Worm (Caenorhabditis elegans) whole organism, young adult: ENCODE data around the gene gldi-8.

ENCODE experiments used
- C06A6.2 ChIP-seq: fragments of 200-800 bp; sonication (Bioruptor generic); conservative IDR thresholded peaks from 2 replicates; pipeline ENCODE4 v1.3.6; 2022; ENCODE audit warnings: missing genetic modification characterization, missing compliant biosample characterization
- F22D6.2 ChIP-seq: sonication (generic microtip); optimal IDR thresholded peaks from 2 replicates; lab custom pipeline; 2016; ENCODE audit warnings: mild to moderate bottlenecking, missing genetic modification characterization, missing compliant biosample characterization
- F33H1.4 ChIP-seq: fragments of 200-800 bp; sonication (Bioruptor generic); IDR thresholded peaks from 2 replicates; pipeline ENCODE4 v1.3.6; 2022; ENCODE audit warnings: missing genetic modification reagents, missing genetic modification characterization, missing compliant biosample characterization
- F37B4.10 ChIP-seq: fragments of 200-800 bp; sonication (Bioruptor generic); IDR thresholded peaks from 2 replicates; pipeline ENCODE4 v1.3.6; 2022; ENCODE audit warnings: missing genetic modification characterization, missing compliant biosample characterization
- K11D2.4 ChIP-seq: fragments of 200-800 bp; sonication (Bioruptor generic); IDR thresholded peaks from 2 replicates; pipeline ENCODE4 v1.3.6; 2022; ENCODE audit warnings: missing genetic modification reagents, missing genetic modification characterization, missing compliant biosample characterization
- Y56A3A.18 ChIP-seq: fragments of 200-800 bp; sonication (Bioruptor generic); IDR thresholded peaks from 2 replicates; pipeline ENCODE4 v1.3.6; 2022; ENCODE audit warnings: missing genetic modification reagents, missing genetic modification characterization, missing compliant biosample characterization
- akir-1 ChIP-seq: fragments of 200-800 bp; sonication (Bioruptor generic); optimal IDR thresholded peaks from 2 replicates; lab custom pipeline; 2018; ENCODE audit warnings: mild to moderate bottlenecking, missing genetic modification characterization, moderate library complexity, missing compliant biosample characterization
- ama-1 ChIP-seq, 3 experiments: fragments of 150-350 bp in 1 of 3; sonication (generic microtip) in 2 of 3; optimal IDR thresholded peaks; 2 replicates each; lab custom pipeline; 2014 to 2018; ENCODE audit warnings: missing biosample characterization in 2 of 3, missing genetic modification characterization in 2 of 3, missing genetic modification reagents in 2 of 3
- attf-5 ChIP-seq: fragments of 200-800 bp; sonication (Bioruptor generic); optimal IDR thresholded peaks from 2 replicates; lab custom pipeline; 2018; ENCODE audit warnings: mild to moderate bottlenecking, missing genetic modification characterization, missing compliant biosample characterization
- ceh-27 ChIP-seq: fragments of 200-800 bp; sonication (Bioruptor generic); optimal IDR thresholded peaks from 2 replicates; lab custom pipeline; 2018; ENCODE audit warnings: mild to moderate bottlenecking, missing genetic modification characterization, moderate library complexity, missing compliant biosample characterization
- ceh-40 ChIP-seq: fragments of 200-800 bp; sonication (Bioruptor generic); IDR thresholded peaks from 2 replicates; pipeline ENCODE4 v1.3.6; 2022; ENCODE audit warnings: missing genetic modification characterization, missing compliant biosample characterization
- ceh-58 ChIP-seq: fragments of 200-800 bp; sonication (Bioruptor generic); IDR thresholded peaks from 2 replicates; pipeline ENCODE4 v1.3.6; 2022; ENCODE audit warnings: missing genetic modification characterization, missing compliant biosample characterization
- ceh-91 ChIP-seq: fragments of 200-800 bp; sonication (Bioruptor generic); IDR thresholded peaks from 2 replicates; pipeline ENCODE4 v1.3.6; 2022; ENCODE audit warnings: missing genetic modification reagents, missing genetic modification characterization, missing compliant biosample characterization
- chd-7 ChIP-seq: sonication (generic microtip); optimal IDR thresholded peaks from 2 replicates; lab custom pipeline; 2016; ENCODE audit warnings: mild to moderate bottlenecking, missing genetic modification characterization, moderate library complexity, missing compliant biosample characterization
- die-1 ChIP-seq: sonication (generic microtip); optimal IDR thresholded peaks from 2 replicates; lab custom pipeline; 2016; ENCODE audit warnings: missing genotype, mild to moderate bottlenecking, missing genetic modification characterization, missing compliant biosample characterization
- egl-18 ChIP-seq: fragments of 200-800 bp; sonication (Bioruptor generic); IDR thresholded peaks from 2 replicates; pipeline ENCODE4 v1.3.6; 2022; ENCODE audit warnings: missing genetic modification reagents, missing genetic modification characterization, missing compliant biosample characterization
- egl-44 ChIP-seq: fragments of 200-800 bp; sonication (Bioruptor generic); IDR thresholded peaks from 2 replicates; pipeline ENCODE4 v1.3.6; 2022; ENCODE audit warnings: missing genetic modification reagents, missing genetic modification characterization, missing compliant biosample characterization
- ekl-4 ChIP-seq: fragments of 200-800 bp; sonication (Bioruptor generic); IDR thresholded peaks from 2 replicates; pipeline ENCODE4 v1.3.6; 2022; ENCODE audit warnings: missing genetic modification reagents, missing genetic modification characterization, missing compliant biosample characterization
- fkh-3 ChIP-seq: sonication (generic microtip); optimal IDR thresholded peaks from 2 replicates; lab custom pipeline; 2016; ENCODE audit warnings: mild to moderate bottlenecking, missing genetic modification characterization, missing compliant biosample characterization
- him-1 ChIP-seq: sonication (generic microtip); optimal IDR thresholded peaks from 2 replicates; lab custom pipeline; 2016; ENCODE audit warnings: missing genotype, missing genetic modification reagents, missing genetic modification characterization, missing compliant biosample characterization
- hmg-1.2 ChIP-seq: fragments of 200-800 bp; sonication (Bioruptor generic); IDR thresholded peaks from 2 replicates; pipeline ENCODE4 v1.3.6; 2022; ENCODE audit warnings: missing genetic modification reagents, missing genetic modification characterization, missing compliant biosample characterization
- hsf-1 ChIP-seq: fragments of 200-800 bp; sonication (Bioruptor generic); IDR thresholded peaks from 2 replicates; pipeline ENCODE4 v1.3.6; 2022; ENCODE audit warnings: missing genetic modification reagents, missing genetic modification characterization, missing compliant biosample characterization
- lag-1 ChIP-seq: fragments of 200-800 bp; sonication (Bioruptor generic); IDR thresholded peaks from 2 replicates; pipeline ENCODE4 v1.3.6; 2022; ENCODE audit warnings: missing genetic modification reagents, missing genetic modification characterization, missing compliant biosample characterization
- let-607 ChIP-seq, 2 experiments: fragments of 200-800 bp in 1 of 2; sonication (Bioruptor generic) in 1 of 2; sonication (generic microtip) in 1 of 2; optimal IDR thresholded peaks; 2 replicates each; lab custom pipeline; 2016 to 2018; ENCODE audit warnings: mild to moderate bottlenecking in 2 of 2, missing compliant biosample characterization in 2 of 2, missing genetic modification characterization in 2 of 2, moderate library complexity in 2 of 2, missing genotype in 1 of 2
- lin-35 ChIP-seq, 3 experiments: fragments of 150-350 bp in 2 of 3; sonication (generic microtip) in 1 of 3; optimal IDR thresholded peaks; 2 replicates each; lab custom pipeline; 2014 to 2018; ENCODE audit warnings: missing biosample characterization in 3 of 3, missing genetic modification characterization in 3 of 3, missing genetic modification reagents in 3 of 3
- lin-40 ChIP-seq: sonication (generic microtip); optimal IDR thresholded peaks from 2 replicates; lab custom pipeline; 2016; ENCODE audit warnings: missing genetic modification characterization, mild to moderate bottlenecking, missing compliant biosample characterization, missing genotype, missing genetic modification reagents
- lin-54 ChIP-seq: fragments of 200-800 bp; sonication (Bioruptor generic); optimal IDR thresholded peaks from 2 replicates; lab custom pipeline; 2018; ENCODE audit warnings: mild to moderate bottlenecking, missing genetic modification characterization, missing compliant biosample characterization
- lsl-1 ChIP-seq: fragments of 200-800 bp; sonication (Bioruptor generic); optimal IDR thresholded peaks from 2 replicates; lab custom pipeline; 2018; ENCODE audit warnings: mild to moderate bottlenecking, missing genetic modification characterization, moderate library complexity, missing compliant biosample characterization
- madf-10 ChIP-seq: sonication (generic microtip); optimal IDR thresholded peaks from 2 replicates; lab custom pipeline; 2016; ENCODE audit warnings: mild to moderate bottlenecking, missing genetic modification characterization, missing compliant biosample characterization
- madf-6 ChIP-seq: fragments of 200-800 bp; sonication (Bioruptor generic); IDR thresholded peaks from 2 replicates; pipeline ENCODE4 v1.3.6; 2022; ENCODE audit warnings: missing genetic modification reagents, missing genetic modification characterization, missing compliant biosample characterization
- mcd-1 ChIP-seq: fragments of 200-800 bp; sonication (Bioruptor generic); IDR thresholded peaks from 2 replicates; pipeline ENCODE4 v1.3.6; 2022; ENCODE audit warnings: missing genetic modification reagents, missing genetic modification characterization, missing compliant biosample characterization
- nfya-2 ChIP-seq: fragments of 200-800 bp; sonication (Bioruptor generic); IDR thresholded peaks from 2 replicates; pipeline ENCODE4 v1.3.6; 2022; ENCODE audit warnings: missing genetic modification reagents, missing genetic modification characterization, missing compliant biosample characterization
- nhr-120 ChIP-seq: fragments of 200-800 bp; sonication (Bioruptor generic); IDR thresholded peaks from 2 replicates; pipeline ENCODE4 v1.3.6; 2022; ENCODE audit warnings: missing genetic modification characterization, missing compliant biosample characterization
- nhr-179 ChIP-seq: sonication (generic microtip); optimal IDR thresholded peaks from 2 replicates; lab custom pipeline; 2016; ENCODE audit warnings: mild to moderate bottlenecking, missing genetic modification characterization, missing compliant biosample characterization
- nhr-80 ChIP-seq: sonication (generic microtip); optimal IDR thresholded peaks from 2 replicates; lab custom pipeline; 2016; ENCODE audit warnings: missing genetic modification characterization, missing compliant biosample characterization
- pbrm-1 ChIP-seq: fragments of 200-800 bp; sonication (Bioruptor generic); IDR thresholded peaks from 2 replicates; pipeline ENCODE4 v1.3.6; 2022; ENCODE audit warnings: missing genetic modification reagents, missing genetic modification characterization, missing compliant biosample characterization
- pha-4 ChIP-seq: fragments of 150-350 bp; sonication (generic microtip); optimal IDR thresholded peaks from 2 replicates; lab custom pipeline; 2014; ENCODE audit warnings: missing biosample characterization, missing genetic modification reagents, missing genetic modification characterization
- rcor-1 ChIP-seq: fragments of 200-800 bp; sonication (Bioruptor generic); IDR thresholded peaks from 2 replicates; pipeline ENCODE4 v1.3.6; 2022; ENCODE audit warnings: missing genetic modification reagents, missing genetic modification characterization, missing compliant biosample characterization
- sea-2 ChIP-seq: fragments of 200-800 bp; sonication (Bioruptor generic); IDR thresholded peaks from 2 replicates; pipeline ENCODE4 v1.3.6; 2022; ENCODE audit warnings: missing genetic modification characterization, missing compliant biosample characterization
- snpc-4 ChIP-seq, 5 experiments: fragments of 150-350 bp in 1 of 5; sonication (generic microtip) in 4 of 5; optimal IDR thresholded peaks; 2 replicates each; lab custom pipeline; 2014 to 2018; ENCODE audit warnings: missing genetic modification characterization in 5 of 5, missing biosample characterization in 3 of 5, antibody characterized with exemption in 2 of 5, mild to moderate bottlenecking in 2 of 5, missing compliant biosample characterization in 2 of 5, missing genotype in 2 of 5, moderate library complexity in 2 of 5, missing genetic modification reagents in 1 of 5
- somi-1 ChIP-seq: fragments of 200-800 bp; sonication (Bioruptor generic); optimal IDR thresholded peaks from 2 replicates; lab custom pipeline; 2018; ENCODE audit warnings: mild to moderate bottlenecking, missing genetic modification characterization, missing compliant biosample characterization
- tbp1 ChIP-seq: fragments of 200-800 bp; sonication (Bioruptor generic); optimal IDR thresholded peaks from 2 replicates; lab custom pipeline; 2018; ENCODE audit warnings: mild to moderate bottlenecking, missing genetic modification characterization, missing compliant biosample characterization
- zim-3 ChIP-seq: sonication (generic microtip); optimal IDR thresholded peaks from 2 replicates; lab custom pipeline; 2017; ENCODE audit warnings: mild to moderate bottlenecking, missing genetic modification characterization, moderate library complexity, missing compliant biosample characterization
- ztf-18 ChIP-seq: sonication (generic microtip); optimal IDR thresholded peaks from 2 replicates; lab custom pipeline; 2016; ENCODE audit warnings: missing genotype, mild to moderate bottlenecking, missing genetic modification characterization, missing compliant biosample characterization
- ztf-22 ChIP-seq: fragments of 200-800 bp; sonication (Bioruptor generic); optimal IDR thresholded peaks from 2 replicates; lab custom pipeline; 2018; ENCODE audit warnings: mild to moderate bottlenecking, missing genetic modification characterization, moderate library complexity, missing compliant biosample characterization

The gldi-8 gene

ce11 chrIII:12591923-12592322 lies 7.6 kb downstream of the gldi-8 start:
- TF ChIP-seq him-1 (no peak), ceh-91 (GFP tag; lab: Robert Waterston, UW) (no peak), lag-1 (GFP tag; lab: Robert Waterston, UW) (no peak), nhr-179 (no peak), F37B4.10 (no peak), egl-18 (GFP tag; lab: Robert Waterston, UW) (no peak), Y56A3A.18 (no peak), ama-1 (optimal IDR thresholded peaks at IDR 0.05; lab: Kevin White, UChicago) (no peak), ama-1 (GFP tag; optimal IDR thresholded peaks at IDR 0.05; lab: Kevin White, UChicago) (no peak), K11D2.4 (GFP tag; lab: Robert Waterston, UW) (no peak), lsl-1 (GFP tag; lab: Kevin White, UChicago) (no peak)

ce11 chrIII:12585842-12586241 lies 13.7 kb downstream of the gldi-8 start:
- TF ChIP-seq nhr-120 = no peak
- no peak for TF ChIP-seq chd-7 (tag; lab: Kevin White, UChicago)
- TF ChIP-seq die-1 (tag; lab: Kevin White, UChicago) = no peak
- TF ChIP-seq madf-6 (GFP tag; lab: Robert Waterston, UW) = no peak
- TF ChIP-seq ztf-18 = no peak
- no peak for TF ChIP-seq lin-35 (GFP tag; optimal IDR thresholded peaks at IDR 0.05; lab: Kevin White, UChicago)
- no peak for TF ChIP-seq hsf-1 (GFP tag; lab: Robert Waterston, UW)
- no peak for TF ChIP-seq egl-18 (GFP tag; lab: Robert Waterston, UW)
- TF ChIP-seq zim-3 (tag; lab: Kevin White, UChicago) = no peak

- TF ChIP-seq sea-2 (no peak), mcd-1 (GFP tag; lab: Robert Waterston, UW) (peak; percentile 74), ceh-40 (GFP tag; lab: Robert Waterston, UW) (no peak), nfya-2 (GFP tag; lab: Robert Waterston, UW) (no peak), ekl-4 (GFP tag; lab: Robert Waterston, UW) (peak; percentile 84), attf-5 (GFP tag; lab: Kevin White, UChicago) (peak; percentile 95), C06A6.2 (GFP tag; lab: Robert Waterston, UW) (peak; percentile 82), nhr-80 (peak; percentile 42), let-607 (tag; optimal IDR thresholded peaks at IDR 0.05; lab: Kevin White, UChicago) (peak in 1 of 2 experiments; percentile 42), snpc-4 (GFP tag; optimal IDR thresholded peaks at IDR 0.05; lab: Kevin White, UChicago) (no peak), snpc-4 (tag; optimal IDR thresholded peaks at IDR 0.05; lab: Kevin White, UChicago) (peak in 1 of 4 experiments; percentile 27), F33H1.4 (GFP tag; lab: Robert Waterston, UW) (no peak), pha-4 (peak; percentile 40), somi-1 (GFP tag; lab: Kevin White, UChicago) (peak; percentile 92), tbp1 (GFP tag; lab: Kevin White, UChicago) (peak; percentile 64), fkh-3 (no peak), lin-40 (tag; lab: Kevin White, UChicago) (peak; percentile 90), Y56A3A.18 (no peak), ztf-22 (GFP tag; lab: Kevin White, UChicago) (peak; percentile 46), ceh-58 (GFP tag; lab: Robert Waterston, UW) (no peak), lin-35 (GFP tag; optimal IDR thresholded peaks at IDR 0.05; lab: Kevin White, UChicago) (peak in 1 of 3 experiments; percentile 85), die-1 (tag; lab: Kevin White, UChicago) (peak; percentile 49), chd-7 (tag; lab: Kevin White, UChicago) (peak; percentile 86), egl-44 (GFP tag; lab: Robert Waterston, UW) (0 out of 2 replicates have a peak, but pooled peaks have one; percentile 25), madf-6 (GFP tag; lab: Robert Waterston, UW) (no peak), pbrm-1 (GFP tag; lab: Robert Waterston, UW) (peak; percentile 51; the same call in 1 of the 2 replicates), egl-18 (GFP tag; lab: Robert Waterston, UW) (0 out of 2 replicates have a peak, but pooled peaks have one; percentile 45), ceh-27 (GFP tag; lab: Kevin White, UChicago) (peak; percentile 88), rcor-1 (peak; percentile 63), hmg-1.2 (GFP tag; lab: Robert Waterston, UW) (peak; percentile 99), akir-1 (GFP tag; lab: Kevin White, UChicago) (peak; percentile 22), lin-54 (peak; percentile 59), madf-10 (peak; percentile 61), F22D6.2 (peak; percentile 56)
Measured at ce11 chrIII:12583466-12583865, 16.1 kb downstream of the gldi-8 start.
